Fruit fly (Drosophila melanogaster) Kc167 (cell line): ENCODE results near the gene CG6282.

ENCODE experiments used
- Myc ChIP-seq: fragments of >200 bp; optimal IDR thresholded peaks from 2 replicates; lab custom pipeline; 2017; ENCODE audit warnings: missing external identifiers
- h ChIP-seq: fragments of >200 bp; optimal IDR thresholded peaks from 3 replicates; lab custom pipeline; 2018; ENCODE audit warnings: missing external identifiers
- insv ChIP-seq: fragments of >200 bp; optimal IDR thresholded peaks from 3 replicates; lab custom pipeline; 2018; ENCODE audit warnings: missing external identifiers
- psq ChIP-seq: fragments of >200 bp; optimal IDR thresholded peaks from 2 replicates; lab custom pipeline; 2017; ENCODE audit warnings: missing external identifiers
- ttk ChIP-seq: sonication (Bioruptor generic); optimal IDR thresholded peaks from 2 replicates; lab custom pipeline; 2017; ENCODE audit warnings: missing external identifiers

DNA sequence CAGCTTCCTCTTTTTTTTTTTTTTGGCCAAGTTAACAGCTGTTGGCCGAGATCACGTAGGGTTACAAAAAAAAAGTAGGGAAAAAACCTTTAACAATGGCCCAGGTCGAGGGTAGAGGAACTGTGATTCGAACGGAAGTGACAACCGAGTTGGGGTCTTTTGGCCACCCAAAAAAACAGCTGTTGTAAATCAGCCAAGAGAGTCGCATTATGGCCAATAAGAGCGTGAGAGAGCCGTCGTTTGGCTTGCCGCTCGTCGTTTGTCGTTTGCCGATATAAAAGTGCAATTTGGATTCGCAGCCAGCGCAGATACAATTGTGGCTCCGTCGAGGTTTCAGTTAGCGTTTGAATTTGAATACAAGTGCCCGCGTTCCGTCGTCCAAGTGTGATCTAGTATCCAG lies 35.7 kb downstream of the CG6282 start, which contains the start of gene Cpr66D:
- TF ChIP-seq psq (no peak), Myc (lab: Kevin White, UChicago) (no peak), h (no peak), insv (lab: Kevin White, UChicago) (no peak), ttk (lab: Kevin White, UChicago) (no peak)
